Worm (Caenorhabditis elegans) whole organism, young adult: ENCODE measurements around the gene T19C3.6.

Source experiments
- F39B2.1 ChIP-seq: fragments of 200-800 bp; sonication (Bioruptor generic); IDR thresholded peaks from 2 replicates; pipeline ENCODE4 v1.3.6; 2022; ENCODE audit warnings: missing genetic modification reagents, missing genetic modification characterization, missing compliant biosample characterization
- atf-7 ChIP-seq: sonication (generic microtip); optimal IDR thresholded peaks from 2 replicates; lab custom pipeline; 2017; ENCODE audit warnings: mild to moderate bottlenecking, missing genetic modification characterization, missing compliant biosample characterization
- cebp-2 ChIP-seq: fragments of 200-800 bp; sonication (Bioruptor generic); IDR thresholded peaks from 2 replicates; pipeline ENCODE4 v1.3.6; 2022; ENCODE audit warnings: missing genetic modification characterization, missing compliant biosample characterization
- efl-1 ChIP-seq: fragments of 150-350 bp; optimal IDR thresholded peaks from 2 replicates; lab custom pipeline; 2014; ENCODE audit warnings: missing biosample characterization, missing genetic modification reagents, missing genetic modification characterization
- lir-1 ChIP-seq: fragments of 200-800 bp; sonication (Bioruptor generic); conservative IDR thresholded peaks from 2 replicates; pipeline ENCODE4 v1.3.6; 2022; ENCODE audit warnings: missing genetic modification reagents, missing genetic modification characterization, missing compliant biosample characterization
- lsy-27 ChIP-seq: sonication (generic microtip); optimal IDR thresholded peaks from 2 replicates; lab custom pipeline; 2017; ENCODE audit warnings: missing genetic modification characterization, mild to moderate bottlenecking, missing compliant biosample characterization, antibody characterized with exemption, missing genotype, borderline replicate concordance; ENCODE audit not compliant: insufficient read depth
- nfya-1 ChIP-seq: sonication (generic microtip); optimal IDR thresholded peaks from 2 replicates; lab custom pipeline; 2017; ENCODE audit warnings: antibody characterized with exemption, missing compliant biosample characterization, missing genetic modification characterization, borderline replicate concordance; ENCODE audit not compliant: insufficient read depth
- snpc-1.1 ChIP-seq: sonication (generic microtip); optimal IDR thresholded peaks from 2 replicates; lab custom pipeline; 2017; ENCODE audit warnings: missing genetic modification characterization, mild to moderate bottlenecking, missing compliant biosample characterization, antibody characterized with exemption, moderate library complexity, missing genotype, missing genetic modification reagents; ENCODE audit not compliant: insufficient read depth
- sptf-2 ChIP-seq: fragments of 200-800 bp; sonication (Bioruptor generic); optimal IDR thresholded peaks from 2 replicates; lab custom pipeline; 2018; ENCODE audit warnings: mild to moderate bottlenecking, missing genetic modification characterization, missing compliant biosample characterization
- tlf-1 ChIP-seq: fragments of 200-800 bp; sonication (Bioruptor generic); optimal IDR thresholded peaks from 2 replicates; lab custom pipeline; 2018; ENCODE audit warnings: mild to moderate bottlenecking, missing genetic modification characterization, missing compliant biosample characterization

DNA sequence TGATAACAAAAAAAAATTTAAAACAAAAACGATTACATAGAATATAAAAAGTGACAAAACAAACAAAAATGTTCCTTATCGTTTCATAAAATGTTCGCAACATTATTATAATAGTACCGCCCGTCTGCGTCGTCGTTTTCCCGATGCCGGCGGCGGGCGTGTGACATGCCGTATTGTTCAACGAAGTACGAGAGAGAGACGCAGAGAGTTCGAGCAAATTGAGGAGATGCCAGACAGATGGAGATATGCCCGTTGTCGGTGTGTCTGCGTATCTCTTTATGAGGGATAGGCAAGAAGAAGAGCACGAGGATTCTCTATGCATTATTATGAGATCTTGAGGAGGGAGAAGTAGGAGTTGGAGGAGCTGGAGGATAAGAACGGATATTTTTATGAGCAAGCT is 7.6 kb downstream of the T19C3.6 start:
- no peak for TF ChIP-seq snpc-1.1 (tag; lab: Kevin White, UChicago)
- TF ChIP-seq nfya-1 = no peak
- TF ChIP-seq tlf-1 (GFP tag; lab: Kevin White, UChicago) = peak; percentile 67
- TF ChIP-seq atf-7 (tag; lab: Kevin White, UChicago) = peak; percentile 62
- TF ChIP-seq cebp-2 (GFP tag; lab: Robert Waterston, UW) = no peak
- no peak for TF ChIP-seq sptf-2 (GFP tag; lab: Kevin White, UChicago)
- no peak for TF ChIP-seq F39B2.1
- TF ChIP-seq lsy-27 (tag; lab: Kevin White, UChicago) = no peak
- peak; percentile 37; the same call in 1 of the 2 replicates for TF ChIP-seq lir-1 (GFP tag; lab: Robert Waterston, UW)
- TF ChIP-seq efl-1 (GFP tag; lab: Kevin White, UChicago) = no peak
